Worm (Caenorhabditis elegans): ENCODE results near the gene ZK632.10.

ce11 chrIII:9793592-9794417 lies 33.7 kb downstream of the ZK632.10 start, which contains the start of the genes R10E11.9 and mcm-6:
- no peak for TF ChIP-seq W03F9.2 (tag; optimal IDR thresholded peaks at IDR 0.05)
- no peak for TF ChIP-seq dao-5 (tag; optimal IDR thresholded peaks at IDR 0.05)
- TF ChIP-seq him-1 (tag; optimal IDR thresholded peaks at IDR 0.05): no peak
